Worm (Caenorhabditis elegans) whole organism, L3 larva: ENCODE results near the gene kup-1.

Experiments
- ceh-28 ChIP-seq: fragments of 150-350 bp; optimal IDR thresholded peaks from 2 replicates; lab custom pipeline; 2014; ENCODE audit warnings: missing biosample characterization, missing genetic modification reagents, missing genetic modification characterization
- ceh-82 ChIP-seq: fragments of 150-350 bp; optimal IDR thresholded peaks from 2 replicates; lab custom pipeline; 2014; ENCODE audit warnings: missing biosample characterization, missing genetic modification characterization
- elt-2 ChIP-seq: sonication (generic microtip); optimal IDR thresholded peaks from 2 replicates; lab custom pipeline; 2016; ENCODE audit warnings: missing genetic modification reagents, mild to moderate bottlenecking, missing genetic modification characterization, missing compliant biosample characterization
- elt-3 ChIP-seq, 3 experiments: fragments of 150-350 bp in 1 of 3; sonication (generic microtip) in 2 of 3; optimal IDR thresholded peaks; 2 replicates in 2 of 3; 4 replicates in 1 of 3; lab custom pipeline; 2014 to 2017; ENCODE audit warnings: missing biosample characterization in 3 of 3, missing genetic modification characterization in 3 of 3
- nfya-1 ChIP-seq: sonication (generic microtip); optimal IDR thresholded peaks from 2 replicates; lab custom pipeline; 2017; ENCODE audit warnings: missing genetic modification characterization, mild to moderate bottlenecking, missing compliant biosample characterization, antibody characterized with exemption, moderate library complexity; ENCODE audit not compliant: insufficient read depth
- nhr-11 ChIP-seq: fragments of 150-350 bp; optimal IDR thresholded peaks from 2 replicates; lab custom pipeline; 2014; ENCODE audit warnings: missing biosample characterization, missing genetic modification characterization
- nhr-12 ChIP-seq: fragments of 150-350 bp; optimal IDR thresholded peaks from 2 replicates; lab custom pipeline; 2014; ENCODE audit warnings: missing biosample characterization, missing genetic modification characterization
- nhr-237 ChIP-seq: fragments of 150-350 bp; optimal IDR thresholded peaks from 2 replicates; lab custom pipeline; 2014; ENCODE audit warnings: missing biosample characterization, missing genetic modification characterization
- nhr-76 ChIP-seq: fragments of 150-350 bp; sonication (generic microtip); optimal IDR thresholded peaks from 5 replicates; lab custom pipeline; 2014; ENCODE audit warnings: missing biosample characterization, missing genetic modification characterization
- sea-2 ChIP-seq: fragments of 150-350 bp; sonication (generic microtip); optimal IDR thresholded peaks from 4 replicates; lab custom pipeline; 2014; ENCODE audit warnings: missing biosample characterization, missing genetic modification reagents, missing genetic modification characterization
- snpc-4 ChIP-seq: fragments of 150-350 bp; optimal IDR thresholded peaks from 2 replicates; lab custom pipeline; 2014; ENCODE audit warnings: missing biosample characterization, missing genetic modification characterization
- unc-39 ChIP-seq: sonication (generic microtip); optimal IDR thresholded peaks from 4 replicates; lab custom pipeline; 2017; ENCODE audit warnings: missing biosample characterization, missing genetic modification characterization
- ztf-4 ChIP-seq: fragments of 150-350 bp; optimal IDR thresholded peaks from 2 replicates; lab custom pipeline; 2014; ENCODE audit warnings: missing biosample characterization, missing genetic modification characterization

DNA sequence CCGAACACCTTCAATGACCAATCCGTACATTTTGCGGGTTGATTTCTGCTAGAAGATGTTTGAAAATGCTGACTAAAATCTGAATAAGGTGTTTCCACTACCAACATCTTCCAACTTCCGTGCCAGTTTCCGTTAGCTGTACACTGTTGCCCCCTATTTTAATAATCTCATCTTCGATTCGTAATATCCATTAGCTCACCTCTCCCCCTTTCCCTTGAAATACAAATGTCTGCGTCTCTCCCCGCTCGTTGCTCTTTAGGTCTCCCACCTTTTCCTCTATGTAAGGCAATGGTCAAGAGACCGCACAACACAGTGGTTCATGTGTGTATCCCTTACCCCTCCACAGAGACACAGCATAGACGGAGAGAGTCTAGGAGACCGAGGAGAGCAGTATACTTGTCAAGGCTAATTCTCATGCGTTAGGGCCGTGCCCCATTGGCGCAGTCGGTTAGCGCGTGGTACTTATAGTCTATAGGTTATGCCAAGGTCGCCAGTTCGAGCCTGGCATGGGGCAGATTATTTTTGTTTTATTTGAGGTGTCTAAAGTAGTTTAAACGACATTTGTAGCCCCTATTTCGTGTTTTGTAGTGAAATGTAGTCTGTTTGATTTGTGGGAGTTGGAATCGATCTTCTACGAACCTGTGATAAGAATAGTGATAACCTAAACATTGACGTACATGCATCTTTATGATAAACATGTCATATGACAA is 38.8 kb downstream of the kup-1 start, which contains the start of gene gcy-33:
- TF ChIP-seq ceh-28 (tag; lab: Kevin White, UChicago) (peak; percentile 67), nhr-76 (tag; lab: Kevin White, UChicago) (peak; percentile 6), ceh-82 (tag; lab: Kevin White, UChicago) (peak; percentile 61), elt-2 (tag; lab: Kevin White, UChicago) (peak; percentile 94), ztf-4 (tag; lab: Kevin White, UChicago) (peak; percentile 15), nhr-11 (tag; lab: Kevin White, UChicago) (no peak), nhr-12 (no peak), nfya-1 (peak; percentile 78), sea-2 (GFP tag; lab: Kevin White, UChicago) (peak; percentile 60), snpc-4 (tag; lab: Kevin White, UChicago) (peak; percentile 30), nhr-237 (tag; lab: Kevin White, UChicago) (no peak), elt-3 (tag; optimal IDR thresholded peaks at IDR 0.05; lab: Kevin White, UChicago) (no peak), unc-39 (tag; lab: Kevin White, UChicago) (no peak)
